Worm (Caenorhabditis elegans): Measurements from ENCODE around the gene unc-116.

- TF ChIP-seq nhr-237 (tag; optimal IDR thresholded peaks at IDR 0.05) (no peak), elt-1 (tag; optimal IDR thresholded peaks at IDR 0.05; ENCODE audit: borderline replicate concordance, insufficient read depth) (no peak), snpc-4 (tag; optimal IDR thresholded peaks at IDR 0.05) (no peak), flh-1 (GFP tag; optimal IDR thresholded peaks at IDR 0.05) (no peak), unc-62 (GFP tag; optimal IDR thresholded peaks at IDR 0.05) (no peak), ztf-11 (tag; optimal IDR thresholded peaks at IDR 0.05) (no peak), unc-39 (tag; optimal IDR thresholded peaks at IDR 0.05) (no peak), nhr-76 (tag; optimal IDR thresholded peaks at IDR 0.05) (no peak), pha-4 (tag; optimal IDR thresholded peaks at IDR 0.05) (no peak)
These were observed 46.7 kb downstream of the unc-116 start, which contains the start of gene F10E9.4 for ce11 chrIII:8308238-8308637.

Data from whole organism, mixed stage, embryonic.